Worm (Caenorhabditis elegans): ENCODE results near the gene C31H2.3.

The C31H2.3 gene

ce11 chrX:5165037-5165436 lies 10.9 kb upstream of the C31H2.3 start, which contains the start of gene mans-3 (continued):
- TF ChIP-seq ceh-88 (GFP tag; IDR thresholded peaks at IDR 0.05) (no peak), alr-1 (tag; optimal IDR thresholded peaks at IDR 0.05; ENCODE audit: borderline replicate concordance) (no peak), lin-13 (GFP tag; optimal IDR thresholded peaks at IDR 0.05) (peak; percentile 83), nhr-77 (tag; optimal IDR thresholded peaks at IDR 0.05) (peak; percentile 80), lin-14 (GFP tag; optimal IDR thresholded peaks at IDR 0.05) (peak; percentile 98), hpl-2 (GFP tag; optimal IDR thresholded peaks at IDR 0.05) (peak; percentile 58), ztf-11 (tag; optimal IDR thresholded peaks at IDR 0.05) (peak in 1 of 2 experiments; percentile 65), efl-3 (GFP tag; optimal IDR thresholded peaks at IDR 0.05) (no peak), unc-62 (GFP tag; optimal IDR thresholded peaks at IDR 0.05) (no peak), tbx-2 (tag; optimal IDR thresholded peaks at IDR 0.05) (peak; percentile 92)

ce11 chrX:5164054-5164453 lies 9.9 kb upstream of the C31H2.3 start:
- TF ChIP-seq isw-1 (GFP tag; IDR thresholded peaks at IDR 0.05): no peak
- peak; percentile 48 for TF ChIP-seq fkh-8 (tag; optimal IDR thresholded peaks at IDR 0.05)
- no peak for TF ChIP-seq nhr-77 (tag; optimal IDR thresholded peaks at IDR 0.05)
- TF ChIP-seq nhr-20 (tag; optimal IDR thresholded peaks at IDR 0.05): no peak
- peak; percentile 54 for TF ChIP-seq nhr-71 (tag; optimal IDR thresholded peaks at IDR 0.05)
- no peak for TF ChIP-seq C16A3.4 (tag; optimal IDR thresholded peaks at IDR 0.05)
- no peak for TF ChIP-seq ceh-8 (GFP tag; optimal IDR thresholded peaks at IDR 0.05)
- TF ChIP-seq pqm-1 (tag; optimal IDR thresholded peaks at IDR 0.05): no peak
- no peak for TF ChIP-seq xbp-1 (tag; optimal IDR thresholded peaks at IDR 0.05)
- no peak for TF ChIP-seq sptf-1 (tag; optimal IDR thresholded peaks at IDR 0.05)
- peak; percentile 52 for TF ChIP-seq nhr-47 (tag; optimal IDR thresholded peaks at IDR 0.05)
- TF ChIP-seq lin-39 (tag; optimal IDR thresholded peaks at IDR 0.05): no peak
- TF ChIP-seq nhr-11 (tag; optimal IDR thresholded peaks at IDR 0.05): no peak
- no peak for TF ChIP-seq lin-15B (tag; optimal IDR thresholded peaks at IDR 0.05)
- TF ChIP-seq pag-3 (tag; optimal IDR thresholded peaks at IDR 0.05; ENCODE audit: borderline replicate concordance, insufficient read depth): no peak
- no peak for TF ChIP-seq nhr-12 (tag; optimal IDR thresholded peaks at IDR 0.05)
- TF ChIP-seq nhr-19 (GFP tag; conservative IDR thresholded peaks at IDR 0.05): no peak
- TF ChIP-seq F16B12.6 (tag; optimal IDR thresholded peaks at IDR 0.05): no peak
- TF ChIP-seq nhr-28 (tag; optimal IDR thresholded peaks at IDR 0.05): no peak

- no peak for TF ChIP-seq aha-1 (tag; optimal IDR thresholded peaks at IDR 0.05)
- TF ChIP-seq Y116A8C.19 (tag; optimal IDR thresholded peaks at IDR 0.05; ENCODE audit: borderline replicate concordance): no peak
- no peak for TF ChIP-seq unc-86 (tag; optimal IDR thresholded peaks at IDR 0.05)
- no peak for TF ChIP-seq lin-13 (GFP tag; optimal IDR thresholded peaks at IDR 0.05)
- TF ChIP-seq ces-1 (GFP tag; optimal IDR thresholded peaks at IDR 0.05): no peak
- no peak for TF ChIP-seq unc-62 (GFP tag; optimal IDR thresholded peaks at IDR 0.05)
- no peak for TF ChIP-seq hlh-17 (GFP tag; optimal IDR thresholded peaks at IDR 0.05; ENCODE audit: borderline replicate concordance)
- TF ChIP-seq rnt-1 (tag; optimal IDR thresholded peaks at IDR 0.05): no peak
- TF ChIP-seq ceh-88 (GFP tag; IDR thresholded peaks at IDR 0.05): no peak
- no peak for TF ChIP-seq nhr-47 (tag; optimal IDR thresholded peaks at IDR 0.05)
- TF ChIP-seq ceh-63 (GFP tag; optimal IDR thresholded peaks at IDR 0.05): no peak
- TF ChIP-seq C04F5.9 (tag; optimal IDR thresholded peaks at IDR 0.05): no peak
- TF ChIP-seq jun-1 (tag; optimal IDR thresholded peaks at IDR 0.05): no peak
- TF ChIP-seq isw-1 (GFP tag; IDR thresholded peaks at IDR 0.05): no peak
- TF ChIP-seq unc-98 (GFP tag; IDR thresholded peaks at IDR 0.05): no peak
- no peak for TF ChIP-seq lin-35 (GFP tag; optimal IDR thresholded peaks at IDR 0.05)
- TF ChIP-seq snu-23 (GFP tag; optimal IDR thresholded peaks at IDR 0.05): no peak
- no peak for TF ChIP-seq hlh-4 (tag; optimal IDR thresholded peaks at IDR 0.05)
Measured at ce11 chrX:5162755-5163154, 8.6 kb upstream of the C31H2.3 start, which contains the start of gene EGAP5.1. Gene EGAP5.1 (plus strand): TSS chrX:5163055.
